Worm (Caenorhabditis elegans): ENCODE results near the gene C27D8.4.

C27D8.4 gene

DNA sequence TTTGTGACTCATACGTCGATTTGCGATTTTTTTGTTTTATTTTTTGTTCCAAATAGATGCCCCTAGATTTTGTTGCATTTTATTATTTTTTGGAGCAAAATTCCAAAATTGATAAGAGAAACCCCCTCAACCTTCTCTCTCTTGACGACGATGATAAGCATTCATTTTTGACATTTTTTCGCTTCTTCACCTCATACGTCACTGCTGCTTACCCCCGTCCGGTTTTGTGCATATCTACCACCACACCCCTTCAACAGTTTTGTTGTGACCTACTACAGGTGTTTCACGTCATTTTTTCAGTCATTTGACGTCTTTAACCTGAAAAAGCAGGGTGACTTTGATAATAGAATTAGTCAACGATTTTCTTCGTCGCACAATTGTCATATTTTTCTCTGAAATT is 5.0 kb upstream of the C27D8.4 start:
- TF ChIP-seq nfya-2 (GFP tag; IDR thresholded peaks at IDR 0.05) (no peak), zfh-2 (GFP tag; conservative IDR thresholded peaks at IDR 0.05) (no peak), nhr-80 (tag; optimal IDR thresholded peaks at IDR 0.05) (peak; percentile 84), ZK185.1 (tag; optimal IDR thresholded peaks at IDR 0.05; ENCODE audit: poor library complexity, severe bottlenecking) (no peak), hmg-20 (GFP tag; IDR thresholded peaks at IDR 0.05) (no peak), pbrm-1 (GFP tag; IDR thresholded peaks at IDR 0.05) (no peak), dox-1 (GFP tag; IDR thresholded peaks at IDR 0.05) (no peak), cebp-1 (GFP tag; IDR thresholded peaks at IDR 0.05) (no peak), cebp-1 (tag; optimal IDR thresholded peaks at IDR 0.05) (peak; percentile 3), gei-17 (GFP tag; optimal IDR thresholded peaks at IDR 0.05) (no peak), madf-6 (GFP tag; IDR thresholded peaks at IDR 0.05) (no peak), ztf-3 (GFP tag; optimal IDR thresholded peaks at IDR 0.05) (no peak), chd-7 (tag; optimal IDR thresholded peaks at IDR 0.05) (no peak), B0336.3 (GFP tag; IDR thresholded peaks at IDR 0.05) (no peak), unc-130 (GFP tag; optimal IDR thresholded peaks at IDR 0.05) (no peak), sea-2 (GFP tag; IDR thresholded peaks at IDR 0.05) (no peak)

DNA sequence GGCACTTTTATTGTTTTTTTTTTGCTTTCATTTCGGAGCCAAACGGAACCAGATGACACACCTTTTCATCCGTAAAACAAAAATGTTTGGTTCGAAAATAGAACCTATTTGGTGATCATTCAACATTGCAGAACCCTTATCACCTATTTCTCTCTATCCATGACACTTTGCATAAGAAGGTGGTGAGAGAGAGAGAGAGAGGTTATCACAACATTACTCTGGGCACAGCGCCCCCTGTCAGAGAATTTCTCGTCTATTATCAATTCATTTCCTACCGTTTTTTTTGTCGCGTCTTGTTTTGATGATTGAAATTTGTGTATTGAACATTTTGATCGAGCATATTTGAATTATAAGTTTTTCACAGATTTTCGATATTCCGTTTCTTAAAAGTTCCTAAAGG is 3.7 kb upstream of the C27D8.4 start:
- no peak for TF ChIP-seq attf-3 (GFP tag; conservative IDR thresholded peaks at IDR 0.05)
- peak; percentile 87 for TF ChIP-seq nhr-80 (tag; optimal IDR thresholded peaks at IDR 0.05)
- TF ChIP-seq let-526 (GFP tag; IDR thresholded peaks at IDR 0.05), result no peak
- TF ChIP-seq nhr-120 (GFP tag; IDR thresholded peaks at IDR 0.05), result no peak

DNA sequence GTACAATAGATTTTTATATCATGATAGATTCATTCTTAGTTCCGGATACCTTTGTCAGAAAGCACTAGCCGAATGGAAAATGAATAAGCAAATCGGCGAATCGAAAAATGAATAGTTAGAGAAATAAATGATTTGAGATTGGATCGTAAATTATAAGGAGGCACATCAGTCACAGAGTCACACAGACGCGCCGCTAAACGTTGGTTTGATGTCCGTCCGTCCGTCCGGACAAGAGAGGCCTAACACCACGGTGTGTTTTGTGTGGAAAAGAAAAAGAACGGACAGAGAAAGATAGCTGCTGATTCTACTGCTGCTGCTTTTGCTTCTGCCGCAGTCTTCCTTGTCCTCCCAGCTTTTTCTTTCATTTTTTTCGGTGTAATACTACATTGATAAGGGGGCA is 3.0 kb upstream of the C27D8.4 start:
- TF ChIP-seq snpc-1.3 (tag; optimal IDR thresholded peaks at IDR 0.05; ENCODE audit: insufficient read depth) (no peak), egl-18 (GFP tag; IDR thresholded peaks at IDR 0.05) (no peak), ztf-22 (GFP tag; optimal IDR thresholded peaks at IDR 0.05) (no peak), nhr-179 (tag; optimal IDR thresholded peaks at IDR 0.05) (no peak), nhr-80 (tag; optimal IDR thresholded peaks at IDR 0.05) (peak; percentile 0), ceh-91 (GFP tag; IDR thresholded peaks at IDR 0.05) (no peak), mes-4 (tag; optimal IDR thresholded peaks at IDR 0.05) (no peak), dpl-1 (GFP tag; optimal IDR thresholded peaks at IDR 0.05) (no peak), F10E7.11 (tag; optimal IDR thresholded peaks at IDR 0.05) (no peak)

DNA sequence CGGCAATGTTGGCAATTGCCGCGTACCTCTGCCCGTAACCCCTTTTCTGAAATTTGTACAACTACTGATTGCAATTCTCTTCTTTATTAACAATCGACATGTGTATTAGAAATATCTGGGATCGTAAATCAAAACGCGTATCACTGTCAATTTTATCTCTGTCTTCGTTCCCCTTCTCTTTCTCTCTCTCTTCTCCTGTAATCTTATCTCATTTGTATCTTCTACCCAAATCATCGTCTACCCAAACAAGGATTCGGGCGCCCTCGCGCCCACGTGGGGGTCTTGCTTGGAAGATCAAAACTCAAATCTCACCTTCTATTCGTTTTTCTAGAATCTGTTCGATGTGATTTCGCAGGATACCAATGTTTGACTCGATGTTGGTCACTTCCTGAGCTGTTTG is 7.1 kb downstream of the C27D8.4 start, which contains the start of gene C27D8.2:
C27D8.2 (plus strand) TSS at position 222 of the 400 bp plus-strand sequence.
- TF ChIP-seq lin-35 (GFP tag; optimal IDR thresholded peaks at IDR 0.05) (no peak), efl-1 (GFP tag; optimal IDR thresholded peaks at IDR 0.05) (no peak), K12H6.12 (tag; optimal IDR thresholded peaks at IDR 0.05) (no peak), ztf-26 (tag; optimal IDR thresholded peaks at IDR 0.05) (peak; percentile 14), mel-28 (tag; optimal IDR thresholded peaks at IDR 0.05; ENCODE audit: borderline replicate concordance) (no peak), Y67H2A.10 (GFP tag; conservative IDR thresholded peaks at IDR 0.05) (no peak)

DNA sequence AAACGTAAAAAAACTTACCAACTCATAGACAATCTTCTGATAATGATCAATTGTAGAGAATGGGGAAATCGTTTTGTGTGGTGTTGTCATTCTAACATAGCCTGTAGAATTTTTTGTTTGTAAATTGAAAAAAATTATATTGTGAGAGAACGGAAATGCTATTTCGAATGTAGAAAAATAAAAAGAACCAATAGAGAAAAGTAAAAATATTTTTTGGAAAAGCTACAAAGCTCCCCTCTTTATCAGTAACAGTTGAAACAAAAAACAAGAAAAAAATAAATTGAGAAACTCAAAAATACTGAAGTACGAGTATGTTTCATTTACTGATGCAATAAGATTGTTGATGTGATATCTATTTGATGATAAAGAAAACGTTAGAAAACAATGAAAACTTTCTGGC is 7.7 kb downstream of the C27D8.4 start, which contains the start of gene C27D8.3:
C27D8.3 (minus strand) TSS at position 101 of the 400 bp plus-strand sequence.
- no peak for TF ChIP-seq B0035.1 (tag; optimal IDR thresholded peaks at IDR 0.05)
- no peak for TF ChIP-seq snpc-3.4 (tag; optimal IDR thresholded peaks at IDR 0.05)
- no peak for TF ChIP-seq ztf-28 (GFP tag; IDR thresholded peaks at IDR 0.05)
- TF ChIP-seq dox-1 (GFP tag; IDR thresholded peaks at IDR 0.05), result no peak

Data from whole organism, young adult.